Worm (Caenorhabditis elegans) whole organism, L1 larva: ENCODE results near the gene ugt-58.

Experiments used
- C04F5.9 ChIP-seq: sonication (generic microtip); optimal IDR thresholded peaks from 2 replicates; lab custom pipeline; 2016; ENCODE audit warnings: missing genetic modification characterization, missing compliant biosample characterization
- C16A3.4 ChIP-seq: fragments of 150-350 bp; optimal IDR thresholded peaks from 2 replicates; lab custom pipeline; 2014; ENCODE audit warnings: missing biosample characterization, missing genetic modification characterization
- C34B4.2 ChIP-seq: sonication (generic microtip); optimal IDR thresholded peaks from 2 replicates; lab custom pipeline; 2017; ENCODE audit warnings: mild to moderate bottlenecking, missing genetic modification characterization, missing compliant biosample characterization
- Y116A8C.19 ChIP-seq: sonication (generic microtip); optimal IDR thresholded peaks from 2 replicates; lab custom pipeline; 2016; ENCODE audit warnings: missing compliant biosample characterization, missing genetic modification characterization, borderline replicate concordance
- aha-1 ChIP-seq: fragments of 150-350 bp; optimal IDR thresholded peaks from 2 replicates; lab custom pipeline; 2014; ENCODE audit warnings: missing biosample characterization, missing genetic modification characterization
- alr-1 ChIP-seq: fragments of 200-800 bp; sonication (Bioruptor generic); optimal IDR thresholded peaks from 2 replicates; lab custom pipeline; 2018; ENCODE audit warnings: borderline replicate concordance, mild to moderate bottlenecking, missing genetic modification characterization, missing compliant biosample characterization
- blmp-1 ChIP-seq: fragments of 150-350 bp; optimal IDR thresholded peaks from 2 replicates; lab custom pipeline; 2014; ENCODE audit warnings: missing biosample characterization, missing genetic modification characterization
- ceh-88 ChIP-seq: fragments of 200-800 bp; sonication (Bioruptor generic); IDR thresholded peaks from 2 replicates; pipeline ENCODE4 v1.3.6; 2022; ENCODE audit warnings: missing genetic modification characterization, missing compliant biosample characterization
- ceh-90 ChIP-seq: sonication (generic microtip); optimal IDR thresholded peaks from 2 replicates; lab custom pipeline; 2016; ENCODE audit warnings: missing genetic modification characterization, missing compliant biosample characterization
- ces-1 ChIP-seq: fragments of 150-350 bp; optimal IDR thresholded peaks from 2 replicates; lab custom pipeline; 2014; ENCODE audit warnings: missing biosample characterization, missing genetic modification reagents, missing genetic modification characterization
- dpl-1 ChIP-seq, 3 experiments: fragments of 150-350 bp in 2 of 3; sonication (generic microtip) in 1 of 3; optimal IDR thresholded peaks; 2 replicates each; lab custom pipeline; 2014 to 2017; ENCODE audit warnings: missing biosample characterization in 3 of 3, missing genetic modification characterization in 3 of 3, missing genetic modification reagents in 3 of 3
- efl-1 ChIP-seq, 4 experiments: fragments of 150-350 bp; optimal IDR thresholded peaks in 3 of 4; peaks in 1 of 4; 1 replicate in 1 of 4; 2 replicates in 3 of 4; lab custom pipeline; 2014; ENCODE audit warnings: missing biosample characterization in 2 of 4, missing genetic modification characterization in 2 of 4, missing genetic modification reagents in 2 of 4
- egl-13 ChIP-seq: sonication (generic microtip); optimal IDR thresholded peaks from 2 replicates; lab custom pipeline; 2016; ENCODE audit warnings: missing genotype, missing genetic modification reagents, missing genetic modification characterization, missing compliant biosample characterization
- elt-2 ChIP-seq: sonication (generic microtip); optimal IDR thresholded peaks from 2 replicates; lab custom pipeline; 2016; ENCODE audit warnings: missing genetic modification characterization, mild to moderate bottlenecking, inconsistent platforms, missing compliant biosample characterization, missing genetic modification reagents
- elt-3 ChIP-seq, 6 experiments: fragments of 150-350 bp in 1 of 6; sonication (generic microtip); optimal IDR thresholded peaks; 2 replicates each; lab custom pipeline; 2017 to 2018; ENCODE audit warnings: missing biosample characterization in 6 of 6, missing genetic modification characterization in 6 of 6, inconsistent platforms in 1 of 6
- ets-5 ChIP-seq: fragments of 200-800 bp; sonication (Bioruptor generic); IDR thresholded peaks from 2 replicates; pipeline ENCODE4 v1.3.6; 2022; ENCODE audit warnings: missing genetic modification characterization, missing compliant biosample characterization
- fkh-10 ChIP-seq: sonication (generic microtip); optimal IDR thresholded peaks from 2 replicates; lab custom pipeline; 2017; ENCODE audit warnings: missing biosample characterization, missing genetic modification reagents, missing genetic modification characterization
- fkh-4 ChIP-seq: sonication (generic microtip); optimal IDR thresholded peaks from 2 replicates; lab custom pipeline; 2016; ENCODE audit warnings: missing compliant biosample characterization, missing genetic modification characterization, borderline replicate concordance
- fkh-8 ChIP-seq: sonication (generic microtip); optimal IDR thresholded peaks from 2 replicates; lab custom pipeline; 2016; ENCODE audit warnings: mild to moderate bottlenecking, missing genetic modification characterization, missing compliant biosample characterization
- grh-1 ChIP-seq: fragments of 200-800 bp; sonication (Bioruptor generic); IDR thresholded peaks from 2 replicates; pipeline ENCODE4 v1.3.6; 2022; ENCODE audit warnings: missing genetic modification reagents, missing genetic modification characterization, missing compliant biosample characterization
- hlh-17 ChIP-seq: fragments of 200-800 bp; sonication (Bioruptor generic); optimal IDR thresholded peaks from 2 replicates; lab custom pipeline; 2018; ENCODE audit warnings: missing genetic modification characterization, mild to moderate bottlenecking, missing compliant biosample characterization, moderate library complexity, borderline replicate concordance
- hlh-4 ChIP-seq: sonication (generic microtip); optimal IDR thresholded peaks from 2 replicates; lab custom pipeline; 2016; ENCODE audit warnings: mild to moderate bottlenecking, missing genetic modification characterization, missing compliant biosample characterization
- jun-1 ChIP-seq: fragments of 150-350 bp; optimal IDR thresholded peaks from 2 replicates; lab custom pipeline; 2014; ENCODE audit warnings: missing biosample characterization, missing genetic modification reagents, missing genetic modification characterization
- lin-13 ChIP-seq: fragments of 150-350 bp; optimal IDR thresholded peaks from 2 replicates; lab custom pipeline; 2014; ENCODE audit warnings: missing biosample characterization, missing genetic modification reagents, missing genetic modification characterization
- lin-14 ChIP-seq: fragments of 200-800 bp; sonication (Bioruptor generic); optimal IDR thresholded peaks from 2 replicates; lab custom pipeline; 2018; ENCODE audit warnings: mild to moderate bottlenecking, missing genetic modification characterization, moderate library complexity, missing compliant biosample characterization
- lin-35 ChIP-seq, 2 experiments: fragments of 150-350 bp; optimal IDR thresholded peaks; 2 replicates each; lab custom pipeline; 2014; ENCODE audit warnings: missing biosample characterization in 2 of 2, missing genetic modification characterization in 2 of 2, missing genetic modification reagents in 2 of 2
- lin-39 ChIP-seq: fragments of 150-350 bp; optimal IDR thresholded peaks from 2 replicates; lab custom pipeline; 2014; ENCODE audit warnings: missing biosample characterization, missing genetic modification reagents, missing genetic modification characterization
- lsy-2 ChIP-seq, 2 experiments: fragments of 150-350 bp; optimal IDR thresholded peaks; 2 replicates each; lab custom pipeline; 2014; ENCODE audit warnings: missing biosample characterization in 2 of 2, missing genetic modification characterization in 2 of 2
- mab-9 ChIP-seq: fragments of 200-800 bp; sonication (Bioruptor generic); IDR thresholded peaks from 2 replicates; pipeline ENCODE4 v1.3.6; 2022; ENCODE audit warnings: missing genetic modification reagents, missing genetic modification characterization, missing compliant biosample characterization
- mep-1 ChIP-seq: fragments of 150-350 bp; optimal IDR thresholded peaks from 2 replicates; lab custom pipeline; 2014; ENCODE audit warnings: missing biosample characterization, missing genetic modification characterization
- nhr-19 ChIP-seq: fragments of 200-800 bp; sonication (Bioruptor generic); conservative IDR thresholded peaks from 2 replicates; pipeline ENCODE4 v1.3.6; 2022; ENCODE audit warnings: missing genetic modification characterization, missing compliant biosample characterization
- nhr-20 ChIP-seq: sonication (generic microtip); optimal IDR thresholded peaks from 2 replicates; lab custom pipeline; 2016; ENCODE audit warnings: mild to moderate bottlenecking, missing genetic modification characterization, missing compliant biosample characterization
- nhr-237 ChIP-seq: fragments of 150-350 bp; optimal IDR thresholded peaks from 2 replicates; lab custom pipeline; 2014; ENCODE audit warnings: missing biosample characterization, missing genetic modification characterization
- nhr-47 ChIP-seq: sonication (generic microtip); optimal IDR thresholded peaks from 2 replicates; lab custom pipeline; 2016; ENCODE audit warnings: mild to moderate bottlenecking, missing genetic modification characterization, moderate library complexity, missing compliant biosample characterization
- nhr-71 ChIP-seq: sonication (generic microtip); optimal IDR thresholded peaks from 2 replicates; lab custom pipeline; 2016; ENCODE audit warnings: mild to moderate bottlenecking, missing genetic modification characterization, moderate library complexity, missing compliant biosample characterization
- nhr-76 ChIP-seq: sonication (generic microtip); optimal IDR thresholded peaks from 2 replicates; lab custom pipeline; 2017; ENCODE audit warnings: missing biosample characterization, missing genetic modification characterization
- nhr-77 ChIP-seq: fragments of 150-350 bp; optimal IDR thresholded peaks from 2 replicates; lab custom pipeline; 2014; ENCODE audit warnings: missing biosample characterization, missing genetic modification characterization
- nhr-90 ChIP-seq: sonication (generic microtip); optimal IDR thresholded peaks from 2 replicates; lab custom pipeline; 2016; ENCODE audit warnings: mild to moderate bottlenecking, missing genetic modification characterization, missing compliant biosample characterization; ENCODE audit not compliant: poor library complexity
- pag-3 ChIP-seq: sonication (generic microtip); optimal IDR thresholded peaks from 2 replicates; lab custom pipeline; 2017; ENCODE audit warnings: missing genetic modification characterization, mild to moderate bottlenecking, missing compliant biosample characterization, antibody characterized with exemption, borderline replicate concordance; ENCODE audit not compliant: insufficient read depth
- pax-3 ChIP-seq: fragments of 200-800 bp; sonication (Bioruptor generic); optimal IDR thresholded peaks from 2 replicates; lab custom pipeline; 2018; ENCODE audit warnings: mild to moderate bottlenecking, missing genetic modification characterization, moderate library complexity, missing compliant biosample characterization
- rnt-1 ChIP-seq: sonication (generic microtip); optimal IDR thresholded peaks from 2 replicates; lab custom pipeline; 2016; ENCODE audit warnings: mild to moderate bottlenecking, missing genetic modification characterization, moderate library complexity, missing compliant biosample characterization
- skn-1 ChIP-seq: fragments of 150-350 bp; optimal IDR thresholded peaks from 2 replicates; lab custom pipeline; 2014; ENCODE audit warnings: missing biosample characterization, missing genetic modification characterization
- snu-23 ChIP-seq: sonication (generic microtip); optimal IDR thresholded peaks from 2 replicates; lab custom pipeline; 2016; ENCODE audit warnings: missing genetic modification characterization, missing compliant biosample characterization
- tbx-2 ChIP-seq: sonication (generic microtip); optimal IDR thresholded peaks from 2 replicates; lab custom pipeline; 2016; ENCODE audit warnings: missing genetic modification characterization, missing compliant biosample characterization
- tlp-1 ChIP-seq: fragments of 150-350 bp; optimal IDR thresholded peaks from 2 replicates; lab custom pipeline; 2014; ENCODE audit warnings: missing biosample characterization, missing genetic modification characterization
- unc-130 ChIP-seq: fragments of 150-350 bp; optimal IDR thresholded peaks from 2 replicates; lab custom pipeline; 2017; ENCODE audit warnings: missing biosample characterization, missing genetic modification characterization, inconsistent platforms
- unc-30 ChIP-seq: sonication (generic microtip); optimal IDR thresholded peaks from 2 replicates; lab custom pipeline; 2017; ENCODE audit warnings: missing biosample characterization, missing genetic modification characterization
- unc-86 ChIP-seq: sonication (generic microtip); optimal IDR thresholded peaks from 2 replicates; lab custom pipeline; 2016; ENCODE audit warnings: missing genetic modification characterization, missing compliant biosample characterization
- unc-98 ChIP-seq: fragments of 200-800 bp; sonication (Bioruptor generic); IDR thresholded peaks from 2 replicates; pipeline ENCODE4 v1.3.6; 2022; ENCODE audit warnings: missing genetic modification characterization, missing compliant biosample characterization
- vab-15 ChIP-seq: sonication (generic microtip); optimal IDR thresholded peaks from 2 replicates; lab custom pipeline; 2017; ENCODE audit warnings: missing genotype, mild to moderate bottlenecking, missing genetic modification characterization, missing compliant biosample characterization

Gene ugt-58

DNA sequence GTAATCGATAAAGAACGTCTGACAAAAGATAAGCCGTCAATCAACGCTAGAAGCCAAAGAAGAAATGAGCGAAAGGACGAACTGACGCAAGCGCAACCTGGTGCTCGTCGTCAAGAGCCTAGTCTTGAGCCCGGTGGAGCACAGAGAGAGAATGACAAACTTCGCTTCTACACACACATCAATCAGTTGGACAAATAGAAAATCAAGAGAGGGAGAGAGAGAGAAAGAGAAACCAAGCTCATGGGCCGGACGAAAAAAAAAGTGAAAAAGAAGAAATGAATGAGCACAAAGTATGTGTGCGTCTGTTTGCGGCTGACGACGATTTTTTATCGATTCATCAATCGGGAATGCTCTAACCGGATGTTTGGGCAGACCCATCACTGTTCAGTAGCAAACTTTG is 34.5 kb upstream of the ugt-58 start (continued):
- TF ChIP-seq nhr-19 (GFP tag; lab: Robert Waterston, UW): peak; percentile 15
- no peak for TF ChIP-seq aha-1 (tag; lab: Kevin White, UChicago)
- TF ChIP-seq hlh-4: no peak
- no peak for TF ChIP-seq elt-3 (tag; optimal IDR thresholded peaks at IDR 0.05; lab: Kevin White, UChicago)
- TF ChIP-seq fkh-8 (tag; lab: Kevin White, UChicago): no peak
- no peak for TF ChIP-seq unc-86 (tag; lab: Kevin White, UChicago)
- peak; percentile 2 for TF ChIP-seq C16A3.4 (tag; lab: Kevin White, UChicago)
- TF ChIP-seq fkh-4 (tag; lab: Kevin White, UChicago): no peak
- no peak for TF ChIP-seq mab-9 (GFP tag; lab: Robert Waterston, UW)
- TF ChIP-seq elt-2 (tag; lab: Kevin White, UChicago): no peak
- TF ChIP-seq ces-1 (GFP tag; lab: Kevin White, UChicago): no peak
- TF ChIP-seq fkh-10 (GFP tag; lab: Kevin White, UChicago): no peak
- no peak for TF ChIP-seq nhr-90 (tag; lab: Kevin White, UChicago)
- no peak for TF ChIP-seq hlh-17 (GFP tag; lab: Kevin White, UChicago)
- no peak for TF ChIP-seq ets-5 (GFP tag; lab: Robert Waterston, UW)
- no peak for TF ChIP-seq lin-13 (GFP tag; lab: Kevin White, UChicago)
- TF ChIP-seq lin-39 (tag; lab: Kevin White, UChicago): peak; percentile 22
- peak; percentile 48 for TF ChIP-seq pag-3
- TF ChIP-seq nhr-47: no peak
- no peak for TF ChIP-seq tlp-1 (tag; lab: Kevin White, UChicago)
- TF ChIP-seq nhr-76 (tag; lab: Kevin White, UChicago): no peak
- TF ChIP-seq nhr-77 (tag; lab: Kevin White, UChicago): peak; percentile 35
- TF ChIP-seq nhr-237 (tag; lab: Kevin White, UChicago): no peak
- no peak for TF ChIP-seq unc-98 (GFP tag; lab: Robert Waterston, UW)
- no peak for TF ChIP-seq alr-1 (tag; lab: Kevin White, UChicago)
- TF ChIP-seq C34B4.2 (tag; lab: Kevin White, UChicago): no peak
- TF ChIP-seq ceh-90 (tag; lab: Kevin White, UChicago): no peak
- no peak for TF ChIP-seq jun-1 (tag; lab: Kevin White, UChicago)
- TF ChIP-seq lsy-2 (tag; optimal IDR thresholded peaks at IDR 0.05; lab: Kevin White, UChicago): peak; percentile 19 to 55
- peak; percentile 66 for TF ChIP-seq rnt-1 (tag; lab: Kevin White, UChicago)
- no peak for TF ChIP-seq ceh-88 (GFP tag; lab: Robert Waterston, UW)
- no peak for TF ChIP-seq C04F5.9 (tag; lab: Kevin White, UChicago)
- TF ChIP-seq Y116A8C.19 (tag; lab: Kevin White, UChicago): no peak
- TF ChIP-seq egl-13 (tag; lab: Kevin White, UChicago): no peak
- TF ChIP-seq nhr-71: peak; percentile 52
- no peak for TF ChIP-seq skn-1
- no peak for TF ChIP-seq unc-30 (tag; lab: Kevin White, UChicago)
- TF ChIP-seq grh-1 (GFP tag; lab: Robert Waterston, UW): no peak

DNA sequence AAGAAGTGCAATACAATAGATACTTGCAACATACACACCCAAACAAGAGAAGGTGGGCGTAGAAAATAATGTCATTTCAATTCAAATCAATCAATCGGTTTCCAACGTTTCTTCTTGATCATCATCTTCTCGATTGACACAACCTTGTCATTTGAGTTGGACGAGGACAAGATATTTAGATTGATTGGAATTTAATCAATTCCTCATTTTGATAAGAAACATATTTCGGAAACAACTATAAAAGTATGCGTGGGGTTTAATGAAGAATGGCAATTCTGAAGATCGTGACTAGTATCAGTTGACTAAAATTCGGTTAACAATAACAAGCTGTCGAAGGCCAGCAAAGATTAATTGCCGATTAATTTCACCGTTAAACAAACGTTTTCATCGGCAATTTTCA is 34.0 kb upstream of the ugt-58 start:
- peak in 1 of 2 experiments; percentile 29 for TF ChIP-seq lin-35 (GFP tag; optimal IDR thresholded peaks at IDR 0.05; lab: Kevin White, UChicago)
- TF ChIP-seq fkh-4 (tag; lab: Kevin White, UChicago): peak; percentile 6
- TF ChIP-seq elt-3 (tag; optimal IDR thresholded peaks at IDR 0.05; lab: Kevin White, UChicago): peak in 5 of 6 experiments; percentile 41 to 89 (median 65)
- TF ChIP-seq C16A3.4 (tag; lab: Kevin White, UChicago): peak; percentile 22
- TF ChIP-seq efl-1 (optimal IDR thresholded peaks at IDR 0.05; lab: Kevin White, UChicago): no peak
- peak in 1 of 2 experiments; percentile 40 for TF ChIP-seq efl-1 (GFP tag; optimal IDR thresholded peaks at IDR 0.05 in 1 of 2; lab: Kevin White, UChicago)
- TF ChIP-seq blmp-1 (tag; lab: Kevin White, UChicago): peak; percentile 36
- TF ChIP-seq C04F5.9 (tag; lab: Kevin White, UChicago): no peak
- no peak for TF ChIP-seq dpl-1 (GFP tag; optimal IDR thresholded peaks at IDR 0.05; lab: Kevin White, UChicago)
- TF ChIP-seq unc-130: peak; percentile 51
- TF ChIP-seq pax-3: no peak
- no peak for TF ChIP-seq alr-1 (tag; lab: Kevin White, UChicago)
- TF ChIP-seq nhr-71: peak; percentile 11
- peak; percentile 10 for TF ChIP-seq tbx-2 (tag; lab: Kevin White, UChicago)
- peak; percentile 13 for TF ChIP-seq nhr-20 (tag; lab: Kevin White, UChicago)
- TF ChIP-seq mep-1 (tag; lab: Kevin White, UChicago): peak; percentile 39
- peak; percentile 37 for TF ChIP-seq vab-15 (tag; lab: Kevin White, UChicago)
- TF ChIP-seq nhr-47: no peak
- peak in 1 of 2 experiments; percentile 39 for TF ChIP-seq lsy-2 (tag; optimal IDR thresholded peaks at IDR 0.05; lab: Kevin White, UChicago)
- TF ChIP-seq C34B4.2 (tag; lab: Kevin White, UChicago): no peak
- peak; percentile 47 for TF ChIP-seq snu-23 (GFP tag; lab: Kevin White, UChicago)
- peak; percentile 56 for TF ChIP-seq lin-14 (GFP tag; lab: Kevin White, UChicago)
